Fruit fly (Drosophila melanogaster) ovary, adult (tissue): ENCODE results near the gene mthl1.

ENCODE experiments used
- CG17801 ChIP-seq: fragments of 200-800 bp; optimal IDR thresholded peaks from 2 replicates; lab custom pipeline; 2019; ENCODE audit warnings: missing biosample characterization, mild to moderate bottlenecking, missing genetic modification characterization, moderate library complexity; ENCODE audit not compliant: partially characterized antibody

Gene mthl1

DNA sequence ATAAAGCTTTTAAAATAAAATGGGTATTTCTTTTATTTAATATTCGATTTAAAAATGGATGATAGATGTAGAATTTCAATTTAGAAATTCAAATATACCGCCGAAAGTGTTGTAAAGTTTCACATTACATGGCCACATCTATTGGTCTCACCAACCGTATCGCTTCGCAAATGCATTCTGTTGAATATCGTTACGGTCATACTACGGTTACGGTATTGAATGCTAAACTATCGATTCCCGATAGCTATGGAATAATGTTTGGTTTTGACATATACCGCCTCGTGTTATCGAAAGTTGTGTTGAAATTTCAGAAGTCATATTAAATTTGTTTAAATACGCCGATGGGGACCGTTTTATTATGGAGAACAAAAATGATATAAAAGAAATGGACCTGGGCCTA is 10.3 kb downstream of the mthl1 start, which contains the start of the genes CG32573 and CG42512:
TSS of gene CG32573 (plus strand) at position 279 of the 400 bp plus-strand sequence.
TSS of gene CG42512 (plus strand) at position 279 of the 400 bp plus-strand sequence.
- TF ChIP-seq CG17801, result no peak

DNA sequence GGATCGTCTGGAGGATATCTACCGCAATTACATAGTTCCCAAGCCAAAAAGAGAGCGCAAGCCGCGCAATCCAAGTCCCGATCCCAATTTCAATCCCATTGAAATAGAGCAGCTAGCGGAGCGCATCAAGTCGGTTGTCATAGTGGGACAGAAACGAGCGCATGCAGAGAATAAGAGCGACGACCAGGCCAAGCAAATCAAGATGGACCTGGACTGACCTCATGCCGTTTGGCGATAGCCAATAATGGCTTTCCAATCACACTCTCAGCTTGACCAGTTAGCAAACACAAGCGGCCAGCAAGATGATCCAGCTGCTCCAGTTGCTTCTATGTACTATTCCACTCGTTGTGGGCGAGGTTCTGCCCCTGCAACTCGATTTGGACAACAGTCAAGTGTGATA is 10.9 kb downstream of the mthl1 start:
- TF ChIP-seq CG17801, result no peak

DNA sequence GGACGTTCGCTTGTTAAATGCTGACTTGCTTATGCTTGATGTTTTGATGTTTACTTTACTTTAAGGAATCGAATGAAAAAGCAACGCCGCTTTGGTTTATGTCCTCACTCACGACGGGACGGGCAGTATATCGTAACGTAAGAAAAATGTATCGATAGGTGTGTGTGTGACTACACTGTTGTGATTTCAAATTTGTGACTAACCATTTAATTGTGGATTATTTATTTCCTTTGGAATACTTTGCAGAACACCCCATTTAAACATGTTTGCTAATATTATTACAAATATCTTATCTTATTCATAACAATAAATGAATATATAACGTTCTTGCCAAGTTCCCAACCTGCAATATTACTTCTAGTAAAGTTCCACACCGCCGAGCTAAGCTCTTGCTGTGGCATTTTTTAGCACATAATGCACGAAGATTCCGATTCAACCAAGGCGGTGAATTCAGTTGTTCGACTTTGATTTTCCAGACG is 14.2 kb downstream of the mthl1 start, which contains the start of the genes Nemp and r:
TSS of gene Nemp (minus strand) at position 85 of the 479 bp plus-strand sequence.
TSS of gene r (plus strand) at position 429 of the 479 bp plus-strand sequence.
- no peak for TF ChIP-seq CG17801

DNA sequence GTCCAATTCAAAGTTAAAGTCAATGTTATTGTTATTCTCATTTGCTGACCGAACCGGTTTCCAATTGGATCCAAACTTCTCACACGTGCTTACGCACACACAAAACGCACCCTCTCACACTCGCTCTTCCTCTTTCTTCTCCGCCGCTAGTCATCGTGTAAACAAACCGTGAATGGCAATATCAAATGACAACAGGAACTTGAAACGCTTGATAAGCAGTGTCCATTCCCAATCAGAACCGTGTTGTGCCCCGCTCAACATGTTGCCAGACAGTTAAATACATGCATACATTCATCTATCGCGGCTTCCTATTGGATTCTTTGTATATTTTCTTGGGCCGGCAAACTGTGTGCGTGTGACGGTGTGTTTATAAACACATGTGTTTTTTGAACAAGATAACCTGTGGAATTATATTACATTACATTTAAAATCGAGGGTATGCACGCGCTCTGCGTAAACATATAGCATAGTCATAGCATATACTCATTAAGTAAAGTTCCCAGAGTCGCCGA is 15.0 kb downstream of the mthl1 start:
- TF ChIP-seq CG17801, result no peak

DNA sequence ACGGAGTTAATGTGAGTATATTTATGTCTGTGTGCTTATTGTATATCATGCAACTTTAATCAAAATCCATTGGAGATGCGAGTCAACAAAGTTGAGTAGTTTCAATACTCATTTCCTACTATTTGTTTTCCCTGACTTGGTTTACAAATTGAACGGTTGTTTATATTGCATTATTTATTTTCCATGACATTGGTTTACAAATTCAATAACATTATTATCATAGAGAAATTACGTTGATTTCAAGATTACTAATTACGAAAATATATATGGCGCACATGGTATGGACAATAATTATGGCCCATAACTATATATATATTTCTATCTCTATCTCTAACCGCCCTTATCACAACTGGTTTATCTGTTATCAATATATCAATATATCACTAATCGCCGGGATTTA is 19.9 kb downstream of the mthl1 start:
- TF ChIP-seq CG17801, result no peak

DNA sequence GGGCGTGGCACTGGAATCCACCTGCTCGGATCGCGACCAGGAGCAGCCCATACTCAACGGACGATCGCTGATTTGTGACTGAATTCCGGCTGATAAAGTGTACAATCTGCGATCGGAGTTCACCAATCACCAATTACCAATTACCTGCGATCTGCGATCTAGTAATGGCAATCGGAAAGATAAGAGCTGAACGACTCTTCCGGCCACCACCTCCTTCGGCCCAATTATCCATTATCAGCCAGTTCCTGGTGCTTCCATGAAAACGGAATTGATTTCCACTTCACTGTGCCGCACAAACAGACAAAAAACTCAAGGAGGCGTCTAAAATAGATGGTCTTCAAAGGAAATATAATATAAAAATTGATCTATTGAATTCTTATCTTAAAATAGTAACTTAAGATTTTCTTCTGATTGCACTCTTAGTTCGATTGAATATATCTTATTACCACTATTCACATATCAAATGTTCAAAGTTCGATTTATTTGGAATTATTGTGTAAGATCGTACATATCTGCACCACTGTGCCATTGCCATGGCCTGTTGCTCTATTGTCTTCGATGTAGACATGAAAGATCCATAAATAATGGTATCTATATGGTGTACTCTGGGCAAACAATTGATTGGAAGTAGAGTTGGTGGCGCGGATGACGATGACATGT is 23.8 kb downstream of the mthl1 start, which contains the start of gene CG15865:
TSS of gene CG15865 (minus strand) at position 51 of the 660 bp plus-strand sequence.
- TF ChIP-seq CG17801, result no peak

DNA sequence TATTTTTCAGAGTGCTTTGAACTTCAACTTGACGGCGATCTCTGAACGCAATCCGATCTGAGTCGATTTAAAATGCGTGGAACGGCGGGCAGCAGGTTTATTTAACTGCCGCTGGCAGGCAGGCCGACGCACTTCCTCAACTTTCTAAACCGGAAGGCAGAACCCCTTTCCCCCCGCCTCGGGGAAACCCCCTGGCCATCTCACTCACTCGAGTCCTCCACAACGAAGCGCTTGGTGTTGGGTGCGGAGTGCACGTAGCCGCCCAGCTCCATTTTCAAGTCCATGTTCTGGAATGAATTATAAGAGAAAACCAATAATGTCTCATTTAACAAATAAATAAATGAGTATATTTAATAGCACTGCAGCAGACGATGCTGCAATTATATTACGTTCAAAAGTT is 29.1 kb downstream of the mthl1 start:
- TF ChIP-seq CG17801, result no peak

DNA sequence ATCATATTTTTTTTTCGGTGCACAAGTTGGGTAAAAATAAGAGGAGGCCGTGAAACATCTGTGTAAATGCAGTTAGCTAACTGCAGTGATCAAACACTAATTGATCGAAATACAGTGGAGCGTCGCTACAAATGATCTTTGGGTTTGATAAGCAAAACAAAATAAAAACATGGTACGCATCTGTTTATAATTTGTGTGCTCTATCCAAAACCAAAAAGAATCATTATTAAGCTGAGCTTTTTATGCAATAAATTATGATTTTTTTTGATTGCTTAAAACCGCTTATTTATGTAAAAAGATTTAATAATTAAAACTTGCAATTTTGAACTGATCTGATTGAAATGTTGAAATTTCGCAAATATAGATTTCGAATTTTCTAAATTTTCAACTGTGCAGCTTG is 29.5 kb downstream of the mthl1 start:
- no peak for TF ChIP-seq CG17801

DNA sequence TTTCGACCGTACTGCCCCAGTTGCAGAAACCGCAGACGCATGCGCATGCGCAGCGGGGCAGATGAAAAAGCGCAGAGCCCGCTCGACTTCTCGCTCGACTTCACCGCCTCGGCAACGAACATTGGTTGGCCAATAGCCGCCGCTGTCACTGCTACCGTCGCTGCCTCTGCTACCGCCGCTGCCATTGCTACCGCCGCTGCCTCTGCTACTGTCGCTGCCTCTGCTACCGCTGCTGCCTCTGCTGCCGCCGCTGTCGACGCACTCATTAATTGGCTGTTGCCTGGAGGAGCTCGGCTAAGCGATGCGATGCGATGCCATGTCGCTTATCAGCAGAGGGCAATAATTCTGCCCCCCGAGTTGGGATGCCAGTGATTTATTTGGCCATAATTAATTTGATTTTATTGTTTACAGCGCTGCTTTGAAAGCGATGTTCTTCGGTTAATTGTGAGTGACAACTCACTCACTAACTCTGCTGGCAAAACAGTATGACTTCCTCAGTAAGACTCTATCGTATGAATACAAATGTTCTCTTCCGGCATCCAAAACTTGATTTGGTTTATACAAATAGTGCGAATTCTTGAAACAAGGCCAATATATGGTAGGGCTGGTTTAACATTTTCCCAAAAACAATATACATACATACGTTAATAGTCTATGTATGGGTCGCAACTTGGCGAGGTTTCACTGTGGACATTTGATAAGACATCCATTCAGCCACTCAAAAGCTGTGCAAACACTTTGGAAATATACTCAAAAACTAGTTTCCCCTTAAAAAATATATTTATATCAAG is 30.1 kb downstream of the mthl1 start:
- no peak for TF ChIP-seq CG17801

DNA sequence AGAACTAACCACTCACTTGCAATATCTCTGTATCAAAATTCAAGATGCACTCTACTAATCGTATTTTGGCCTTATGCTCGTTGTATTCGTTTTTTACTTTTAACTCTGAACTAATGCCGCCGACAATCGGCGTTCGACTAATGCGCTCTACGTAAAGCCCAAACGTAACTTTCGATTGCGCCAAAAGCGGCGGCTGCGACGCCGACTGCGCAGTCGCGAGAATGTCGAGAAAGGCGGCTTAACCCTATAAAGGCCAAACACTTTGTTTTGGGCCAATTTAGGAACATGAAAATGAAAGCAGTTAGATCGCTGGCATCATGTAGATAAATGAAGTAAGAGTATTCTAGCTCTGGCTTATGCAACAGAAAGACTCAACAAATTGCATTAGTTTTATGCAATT is 32.1 kb downstream of the mthl1 start:
- TF ChIP-seq CG17801, result no peak

DNA sequence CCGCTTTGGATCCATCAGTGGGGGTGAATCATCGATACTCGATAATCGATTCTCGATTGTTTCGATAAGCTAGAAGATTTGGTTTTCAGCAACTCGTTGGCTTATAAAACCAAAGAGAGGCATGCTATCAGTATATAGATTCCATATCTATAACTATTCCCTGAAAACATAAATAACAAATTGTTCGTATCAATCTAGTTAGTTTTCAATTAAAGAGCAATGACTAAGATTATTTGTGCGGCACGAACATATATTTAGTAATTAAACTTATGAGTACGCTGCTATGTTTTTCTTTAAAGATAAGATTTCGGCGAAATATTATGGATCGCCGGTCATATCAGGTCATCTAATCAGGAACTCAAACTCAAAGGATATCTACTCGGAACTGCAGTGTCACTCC is 33.8 kb downstream of the mthl1 start:
- TF ChIP-seq CG17801, result no peak

DNA sequence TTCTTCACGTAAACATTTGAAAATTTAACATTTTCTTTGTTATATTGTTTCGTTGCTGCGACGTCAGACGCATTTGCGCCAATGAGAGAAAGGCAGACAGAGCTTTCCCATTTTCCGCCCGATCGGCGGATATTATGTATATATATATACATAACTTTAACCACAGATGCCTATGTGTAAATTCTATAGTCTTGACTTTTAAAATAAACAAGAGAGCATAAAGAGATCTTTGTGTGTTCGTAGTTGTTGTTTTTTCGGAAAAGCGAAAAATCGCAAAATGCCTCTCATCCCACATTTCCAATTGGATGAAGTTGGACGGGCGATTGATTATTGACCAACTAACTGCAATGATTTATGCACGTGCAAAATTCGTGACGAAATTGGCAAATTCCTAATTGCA is 35.9 kb downstream of the mthl1 start, which contains the start of gene CG13012:
TSS of gene CG13012 (minus strand) at position 101 of the 400 bp plus-strand sequence.
- no peak for TF ChIP-seq CG17801

DNA sequence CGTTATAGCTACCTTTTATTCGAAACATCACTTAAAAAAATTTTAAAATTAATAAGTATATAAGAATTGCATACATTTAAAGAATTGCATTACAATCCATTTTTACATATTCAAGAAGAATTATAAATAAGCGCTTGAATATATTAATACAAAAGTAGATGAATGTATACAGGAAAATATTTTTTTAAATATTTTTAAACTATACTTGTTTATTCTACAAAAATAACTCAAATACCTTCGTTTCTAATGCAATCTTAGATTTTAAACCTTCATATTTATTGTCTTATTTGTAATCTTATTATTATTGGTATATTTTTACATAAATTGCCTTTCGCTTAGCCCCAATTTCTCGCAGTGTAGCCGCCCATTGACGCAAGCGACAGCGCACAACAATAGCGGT is 36.4 kb downstream of the mthl1 start:
- TF ChIP-seq CG17801, result no peak

DNA sequence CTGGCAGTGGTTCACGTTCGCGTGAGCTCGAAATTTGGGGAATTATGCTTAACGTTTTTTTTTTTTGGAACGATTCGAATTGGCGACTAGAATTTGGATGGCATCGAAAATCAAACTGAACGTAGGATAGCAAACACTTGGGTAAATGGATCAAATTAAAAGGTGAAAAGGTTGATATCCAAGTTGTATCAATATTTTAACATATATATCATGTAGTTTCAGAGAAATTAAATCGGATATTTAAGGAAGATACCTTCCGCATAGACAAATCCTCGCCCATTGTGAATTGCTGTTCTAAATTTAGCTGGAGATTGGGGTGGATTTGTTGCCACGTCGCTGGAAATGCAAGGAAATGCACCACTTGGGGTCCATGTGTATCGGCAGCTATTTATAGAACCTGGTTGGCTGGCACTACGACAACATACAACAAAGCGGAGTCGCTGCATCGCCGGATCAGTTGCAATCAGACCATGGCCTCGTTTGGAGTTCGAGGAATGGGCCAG is 38.1 kb downstream of the mthl1 start, which contains the start of the genes CG13010 and sing:
TSS of gene CG13010 (minus strand) at position 101 of the 503 bp plus-strand sequence.
TSS of gene sing (plus strand) at position 453 of the 503 bp plus-strand sequence.
- TF ChIP-seq CG17801, result no peak

DNA sequence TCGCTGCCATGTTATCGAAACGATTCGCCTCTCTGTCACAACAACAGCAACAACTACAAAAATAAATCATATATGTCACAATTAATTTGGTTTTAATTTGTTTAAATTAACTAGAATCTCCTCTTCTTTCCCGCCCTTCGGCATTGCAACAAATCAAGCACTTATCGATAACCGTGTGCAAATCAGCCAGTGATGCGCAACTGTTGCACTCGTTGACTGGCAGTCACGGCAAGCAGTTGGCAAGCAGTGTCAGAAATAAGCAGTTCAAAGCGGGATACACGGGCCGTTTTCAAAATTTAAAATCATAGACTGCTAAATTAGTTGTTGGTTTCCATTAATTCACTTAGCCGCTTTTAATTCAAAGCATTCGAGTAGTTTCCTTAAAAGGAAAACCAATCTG is 43.0 kb downstream of the mthl1 start, which contains the start of gene Axs:
TSS of gene Axs (minus strand) at position 131 of the 400 bp plus-strand sequence.
- no peak for TF ChIP-seq CG17801

DNA sequence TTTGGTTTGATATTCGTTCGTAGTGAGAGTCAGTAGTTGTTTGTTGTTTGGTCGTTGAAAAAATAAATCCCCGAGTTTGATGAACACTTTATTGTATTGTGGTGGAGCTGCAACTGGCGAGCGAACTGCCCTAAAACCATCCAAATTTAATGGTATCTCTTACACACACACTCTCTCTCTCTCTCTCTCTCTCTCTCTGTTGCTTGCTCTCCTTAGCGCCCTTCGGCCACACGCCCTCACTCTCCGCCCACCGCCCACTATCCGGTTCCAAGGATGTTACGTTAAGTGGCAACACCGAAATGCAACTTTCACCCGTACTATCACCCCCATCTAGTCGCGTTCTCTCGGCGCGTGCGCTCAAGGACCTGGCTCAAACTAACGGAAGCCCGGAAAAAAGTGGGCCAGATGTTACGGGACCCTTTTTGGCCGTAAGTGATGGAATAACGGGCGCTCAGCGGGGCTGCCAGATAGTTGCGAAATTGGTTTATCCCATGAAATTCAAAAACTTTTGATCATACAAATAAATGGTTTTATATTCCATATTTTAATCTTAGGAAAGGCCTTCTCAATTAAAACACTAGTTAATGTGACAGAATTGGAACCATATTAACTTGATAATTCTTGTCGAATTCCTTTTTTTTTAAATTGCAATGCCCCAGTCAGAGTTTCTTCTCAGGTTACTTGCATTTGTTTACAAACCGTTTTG is 46.8 kb downstream of the mthl1 start:
- TF ChIP-seq CG17801, result no peak
